Fruit fly (Drosophila melanogaster) whole organism: ENCODE data around the gene Sgs8.

Source experiments
- CG8478 ChIP-seq: fragments of >200 bp; optimal IDR thresholded peaks from 2 replicates; lab custom pipeline; 2018; ENCODE audit warnings: inconsistent platforms
- Dll ChIP-seq: fragments of >200 bp; optimal IDR thresholded peaks from 2 replicates; lab custom pipeline; 2017
- EcR ChIP-seq, 2 experiments: fragments of >200 bp; optimal IDR thresholded peaks; 2 replicates each; lab custom pipeline; 2017; ENCODE audit warnings: missing biosample characterization in 2 of 2, missing genetic modification characterization in 2 of 2, missing genetic modification reagents in 2 of 2
- pan ChIP-seq: fragments of >200 bp; optimal IDR thresholded peaks from 2 replicates; lab custom pipeline; 2017
- psq ChIP-seq: fragments of >200 bp; optimal IDR thresholded peaks from 2 replicates; lab custom pipeline; 2017
- usp ChIP-seq: fragments of >200 bp; optimal IDR thresholded peaks from 2 replicates; lab custom pipeline; 2017; ENCODE audit warnings: missing biosample characterization, missing genetic modification characterization, mixed read lengths

DNA sequence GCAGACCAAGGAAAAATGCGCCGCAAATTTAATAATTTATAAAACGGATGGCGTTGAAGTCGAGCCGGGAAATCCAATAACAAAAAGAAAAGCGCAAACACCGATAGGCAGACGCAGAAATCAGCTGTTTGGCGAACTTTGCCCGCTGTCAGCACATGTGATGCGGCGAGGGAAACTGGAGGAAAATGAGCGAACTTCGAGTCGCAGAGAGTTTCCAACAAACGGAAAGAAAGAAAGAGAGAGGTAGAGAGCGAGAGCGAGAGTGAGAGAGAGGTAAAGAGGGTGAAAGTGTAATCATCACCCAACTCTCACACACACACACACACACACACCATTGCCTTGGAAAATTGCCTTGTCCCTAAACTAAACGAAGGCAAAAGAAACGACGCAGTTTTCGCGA lies 48.0 kb upstream of the Sgs8 start:
- TF ChIP-seq CG8478 (lab: Kevin White, UChicago) = no peak
- no peak for TF ChIP-seq usp (GFP tag; lab: Kevin White, UChicago)
- TF ChIP-seq psq (lab: Kevin White, UChicago) = no peak
- no peak for TF ChIP-seq Dll
- TF ChIP-seq pan (lab: Kevin White, UChicago) = no peak
- TF ChIP-seq EcR (GFP tag; optimal IDR thresholded peaks at IDR 0.05; lab: Kevin White, UChicago) = no peak
